Worm (Caenorhabditis elegans) whole organism, mixed stage, embryonic: ENCODE data around the gene bbs-2.

Experiments
- bed-3 ChIP-seq: fragments of 200-800 bp; sonication (Bioruptor generic); optimal IDR thresholded peaks from 3 replicates; lab custom pipeline; 2018; ENCODE audit warnings: mild to moderate bottlenecking, missing genetic modification characterization, moderate library complexity, missing compliant biosample characterization
- ces-1 ChIP-seq: fragments of 150-350 bp; optimal IDR thresholded peaks from 2 replicates; lab custom pipeline; 2014; ENCODE audit warnings: missing biosample characterization, missing genetic modification reagents, missing genetic modification characterization
- hlh-1 ChIP-seq: fragments of 150-350 bp; optimal IDR thresholded peaks from 2 replicates; lab custom pipeline; 2014; ENCODE audit warnings: missing biosample characterization, missing genetic modification reagents, missing genetic modification characterization
- nhr-237 ChIP-seq: fragments of 150-350 bp; optimal IDR thresholded peaks from 2 replicates; lab custom pipeline; 2014; ENCODE audit warnings: missing biosample characterization, missing genetic modification characterization
- pha-4 ChIP-seq: fragments of 150-350 bp; optimal IDR thresholded peaks from 2 replicates; lab custom pipeline; 2018; ENCODE audit warnings: missing biosample characterization, missing genetic modification reagents, missing genetic modification characterization
- unc-39 ChIP-seq: fragments of 150-350 bp; optimal IDR thresholded peaks from 2 replicates; lab custom pipeline; 2014; ENCODE audit warnings: missing biosample characterization, missing genetic modification characterization
- ztf-11 ChIP-seq: fragments of 150-350 bp; optimal IDR thresholded peaks from 2 replicates; lab custom pipeline; 2014; ENCODE audit warnings: missing biosample characterization, missing genetic modification characterization

DNA sequence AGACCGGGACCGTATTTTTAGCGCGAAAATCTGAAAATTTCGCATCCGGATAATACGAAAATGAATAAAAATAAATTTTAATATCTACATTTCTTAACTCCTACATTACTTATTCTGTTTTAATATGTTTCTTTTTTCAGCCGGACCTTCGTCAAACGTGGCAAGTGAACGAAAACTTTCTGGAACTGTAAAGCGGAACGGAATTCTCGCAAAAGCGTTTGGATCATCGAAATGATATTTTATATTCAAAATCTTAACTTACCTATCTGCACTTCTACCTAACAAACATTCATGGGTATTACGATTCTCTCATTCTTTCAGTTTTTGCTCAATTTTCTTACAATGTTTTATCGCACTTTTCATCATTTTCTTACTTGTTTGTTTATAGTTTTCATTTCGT, 27.2 kb upstream of the bbs-2 start:
- TF ChIP-seq hlh-1 (tag; lab: Kevin White, UChicago) (no peak), ces-1 (GFP tag; lab: Kevin White, UChicago) (no peak), pha-4 (tag; lab: Kevin White, UChicago) (no peak), nhr-237 (tag; lab: Kevin White, UChicago) (no peak), ztf-11 (tag; lab: Kevin White, UChicago) (no peak), unc-39 (tag; lab: Kevin White, UChicago) (no peak), bed-3 (GFP tag; lab: Kevin White, UChicago) (no peak)
